Worm (Caenorhabditis elegans): Measurements from ENCODE around the gene csa-1.

Gene csa-1

DNA sequence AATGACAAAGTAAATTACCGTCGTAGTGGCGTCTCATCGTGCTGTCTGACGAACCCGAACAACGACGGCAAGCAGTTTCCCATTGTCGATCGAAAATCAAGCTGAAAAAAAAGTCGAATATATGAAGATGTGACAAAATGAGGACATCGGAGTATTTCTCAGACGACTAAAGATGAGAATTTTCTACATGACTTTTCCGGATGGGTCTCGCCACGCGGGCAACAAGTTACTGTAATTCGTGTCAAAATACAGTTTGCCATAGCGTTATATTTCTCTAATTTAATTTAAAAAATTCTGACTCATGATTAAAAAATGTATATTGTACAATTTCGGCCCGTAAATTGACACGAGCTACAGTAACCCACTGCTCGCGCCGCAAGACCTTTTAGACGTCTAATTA lies 46.6 kb downstream of the csa-1 start, which contains the start of gene C01G6.4:
Gene C01G6.4 (minus strand): TSS at position 101 of the 400 bp plus-strand sequence.
- TF ChIP-seq irx-1 (tag; optimal IDR thresholded peaks at IDR 0.05) (no peak), lin-35 (GFP tag; optimal IDR thresholded peaks at IDR 0.05) (no peak), lin-39 (tag; optimal IDR thresholded peaks at IDR 0.05) (no peak), zip-4 (GFP tag; optimal IDR thresholded peaks at IDR 0.05) (no peak), tbx-2 (tag; optimal IDR thresholded peaks at IDR 0.05) (no peak), C16A3.4 (tag; optimal IDR thresholded peaks at IDR 0.05) (no peak), lir-3 (tag; optimal IDR thresholded peaks at IDR 0.05; ENCODE audit: poor library complexity) (no peak), nhr-90 (tag; optimal IDR thresholded peaks at IDR 0.05; ENCODE audit: poor library complexity) (no peak), nhr-76 (tag; optimal IDR thresholded peaks at IDR 0.05) (no peak), ztf-4 (tag; optimal IDR thresholded peaks at IDR 0.05) (no peak)

DNA sequence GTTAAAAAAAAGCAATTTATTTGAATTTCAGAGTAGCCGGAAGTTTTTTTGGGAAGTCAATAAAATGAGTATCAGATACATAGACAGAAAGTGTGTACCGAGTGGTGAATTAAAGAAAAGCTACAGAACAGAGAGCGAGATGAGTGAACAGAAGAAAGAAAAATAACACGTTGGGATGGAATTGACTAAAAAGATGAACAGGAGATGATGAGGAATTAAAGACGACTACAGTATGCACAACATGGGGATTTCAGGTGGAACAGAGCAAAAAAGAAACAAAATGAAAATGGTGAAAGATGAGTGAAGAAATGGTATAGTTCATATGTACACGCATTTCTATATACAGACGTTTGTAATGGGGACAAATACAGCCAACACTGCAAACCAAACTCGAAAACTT lies 48.2 kb downstream of the csa-1 start:
- TF ChIP-seq nhr-85 (tag) (peak; percentile 15), F16B12.6 (tag; optimal IDR thresholded peaks at IDR 0.05) (no peak)

DNA sequence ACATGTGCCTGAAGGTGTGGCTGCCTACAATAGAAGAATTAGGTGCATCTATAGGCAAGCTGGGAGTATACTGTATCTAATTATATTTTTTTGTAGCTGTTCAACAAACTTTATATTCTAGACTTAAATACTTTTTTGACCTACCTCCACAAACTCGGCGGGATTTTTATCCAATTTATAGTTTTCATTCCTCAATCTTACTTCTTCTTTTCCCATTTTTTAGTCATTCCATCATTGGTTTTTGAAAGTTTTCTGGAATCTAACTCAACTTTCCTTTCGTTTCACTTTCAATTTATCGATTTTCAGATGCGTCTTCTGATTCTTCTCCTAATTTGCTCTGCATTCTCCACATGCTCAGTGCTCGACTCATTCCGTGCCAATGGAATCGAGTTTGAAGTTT lies 49.9 kb downstream of the csa-1 start, which contains the start of gene C01G6.3:
Gene C01G6.3 (plus strand): TSS at position 301 of the 400 bp plus-strand sequence.
- TF ChIP-seq unc-30 (tag; optimal IDR thresholded peaks at IDR 0.05) (no peak), nhr-84 (tag; optimal IDR thresholded peaks at IDR 0.05) (no peak), ceh-8 (GFP tag; optimal IDR thresholded peaks at IDR 0.05) (no peak), sox-4 (tag; optimal IDR thresholded peaks at IDR 0.05) (no peak)

DNA sequence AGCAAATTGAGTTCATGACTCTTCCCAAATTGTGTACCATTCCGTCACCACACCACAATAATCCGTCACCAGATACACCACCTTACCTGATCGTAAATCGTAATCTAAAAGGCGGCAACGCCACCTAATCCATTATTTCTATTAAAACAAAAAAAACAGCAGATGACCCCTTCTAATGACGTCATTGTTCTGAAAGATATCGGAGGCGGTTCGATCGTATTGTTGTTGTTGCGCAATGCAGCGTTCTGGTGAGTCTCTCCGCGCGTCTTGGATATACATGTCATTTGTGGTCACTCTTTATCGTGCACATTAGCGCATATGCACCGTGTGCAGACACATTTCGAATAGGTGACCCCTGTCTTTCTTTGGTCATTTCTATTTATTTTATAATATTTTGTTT lies 50.5 kb downstream of the csa-1 start:
- TF ChIP-seq nhr-237 (tag; optimal IDR thresholded peaks at IDR 0.05) (no peak), aha-1 (tag; optimal IDR thresholded peaks at IDR 0.05) (no peak), fos-1 (tag; optimal IDR thresholded peaks at IDR 0.05) (no peak), irx-1 (tag; optimal IDR thresholded peaks at IDR 0.05) (no peak), tlp-1 (tag; optimal IDR thresholded peaks at IDR 0.05) (no peak), unc-86 (tag; optimal IDR thresholded peaks at IDR 0.05) (no peak)

All from whole organism, L1 larva.